Worm (Caenorhabditis elegans): ENCODE results near the gene srw-32.

srw-32 gene

DNA sequence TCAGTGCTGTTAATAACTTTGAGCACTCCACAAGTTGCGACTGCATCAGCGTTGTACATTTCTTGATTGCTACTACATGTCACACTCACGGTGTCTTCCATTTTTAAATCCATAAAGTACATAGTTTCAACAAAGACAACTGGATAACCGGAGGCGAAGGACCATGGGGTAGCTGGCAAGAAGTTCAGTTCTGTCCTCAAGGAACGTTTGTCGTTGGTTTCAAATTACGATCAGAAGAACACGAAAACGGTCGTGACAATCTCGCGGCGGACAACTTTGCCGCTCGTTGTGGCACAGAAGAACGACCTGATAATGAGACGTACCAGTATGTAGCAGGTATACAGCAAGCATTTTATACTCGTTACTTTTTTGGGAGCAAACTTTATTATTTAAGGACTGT is 24.1 kb downstream of the srw-32 start, which contains the start of gene C18D4.3:
TSS of gene C18D4.3 (minus strand) at position 101 of the 400 bp plus-strand sequence.
- TF ChIP-seq ama-1 (optimal IDR thresholded peaks at IDR 0.05) (no peak), fkh-10 (GFP tag; optimal IDR thresholded peaks at IDR 0.05) (no peak), che-1 (tag; optimal IDR thresholded peaks at IDR 0.05) (no peak), nhr-232 (tag; optimal IDR thresholded peaks at IDR 0.05) (no peak), mec-3 (tag; optimal IDR thresholded peaks at IDR 0.05; ENCODE audit: borderline replicate concordance) (no peak), elt-4 (tag; optimal IDR thresholded peaks at IDR 0.05) (no peak), C08G9.2 (tag; optimal IDR thresholded peaks at IDR 0.05) (no peak), unc-55 (GFP tag; optimal IDR thresholded peaks at IDR 0.05) (no peak), hlh-8 (tag; optimal IDR thresholded peaks at IDR 0.05) (no peak), tbx-7 (tag; optimal IDR thresholded peaks at IDR 0.05) (no peak), ceh-30 (tag; optimal IDR thresholded peaks at IDR 0.05) (no peak), sox-4 (tag; optimal IDR thresholded peaks at IDR 0.05) (no peak), hlh-6 (tag; optimal IDR thresholded peaks at IDR 0.05) (no peak), ceh-24 (tag; optimal IDR thresholded peaks at IDR 0.05) (no peak), lim-6 (tag; optimal IDR thresholded peaks at IDR 0.05) (no peak), sox-2 (GFP tag; IDR thresholded peaks at IDR 0.05) (no peak), fax-1 (tag; optimal IDR thresholded peaks at IDR 0.05) (no peak), ceh-45 (GFP tag; IDR thresholded peaks at IDR 0.05) (no peak), nfya-1 (tag; optimal IDR thresholded peaks at IDR 0.05) (no peak)

DNA sequence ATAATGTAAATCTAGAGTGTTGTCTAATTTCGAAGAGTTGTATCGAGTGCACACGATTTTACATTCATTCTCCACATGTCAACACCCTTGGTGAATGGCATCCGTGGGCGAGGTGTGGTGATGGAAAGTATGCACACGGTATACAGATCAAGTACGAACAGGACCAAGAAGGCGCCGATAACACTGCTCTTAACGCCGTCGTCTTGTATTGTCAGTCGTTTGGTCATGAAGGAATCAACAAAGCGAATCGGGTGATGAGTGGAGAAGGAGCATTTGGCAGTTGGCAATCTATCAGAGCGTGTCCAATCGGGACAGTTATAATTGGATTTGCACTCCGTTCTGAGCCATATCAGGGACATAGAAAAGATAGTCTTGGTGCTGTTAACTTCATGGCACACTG is 24.6 kb downstream of the srw-32 start:
- TF ChIP-seq unc-42 (tag; optimal IDR thresholded peaks at IDR 0.05) (no peak), odd-2 (tag; optimal IDR thresholded peaks at IDR 0.05) (no peak), elt-2 (tag; optimal IDR thresholded peaks at IDR 0.05) (no peak), C38D4.7 (GFP tag; optimal IDR thresholded peaks at IDR 0.05) (no peak), Y22D7AL.16 (tag; optimal IDR thresholded peaks at IDR 0.05) (no peak), K02D7.2 (tag; optimal IDR thresholded peaks at IDR 0.05) (no peak), sox-2 (GFP tag; IDR thresholded peaks at IDR 0.05) (no peak), syd-9 (tag; optimal IDR thresholded peaks at IDR 0.05) (no peak), dve-1 (tag; optimal IDR thresholded peaks at IDR 0.05) (no peak), F13H6.1 (tag; optimal IDR thresholded peaks at IDR 0.05) (no peak), ama-1 (optimal IDR thresholded peaks at IDR 0.05) (no peak), elt-4 (tag; optimal IDR thresholded peaks at IDR 0.05) (no peak), pqm-1 (tag; optimal IDR thresholded peaks at IDR 0.05) (no peak), C08G9.2 (tag; optimal IDR thresholded peaks at IDR 0.05) (no peak), mec-3 (tag; optimal IDR thresholded peaks at IDR 0.05; ENCODE audit: borderline replicate concordance) (no peak)

- TF ChIP-seq hlh-30 (tag; optimal IDR thresholded peaks at IDR 0.05; ENCODE audit: insufficient read depth) (no peak), ceh-18 (tag; optimal IDR thresholded peaks at IDR 0.05) (no peak), nhr-232 (tag; optimal IDR thresholded peaks at IDR 0.05) (no peak), dmd-4 (tag; optimal IDR thresholded peaks at IDR 0.05; ENCODE audit: borderline replicate concordance) (no peak), fkh-6 (tag; optimal IDR thresholded peaks at IDR 0.05) (no peak), sdc-2 (tag; optimal IDR thresholded peaks at IDR 0.05) (no peak), ama-1 (optimal IDR thresholded peaks at IDR 0.05) (no peak), mec-3 (tag; optimal IDR thresholded peaks at IDR 0.05; ENCODE audit: borderline replicate concordance) (no peak), unc-86 (tag; optimal IDR thresholded peaks at IDR 0.05) (no peak), pha-4 (tag; optimal IDR thresholded peaks at IDR 0.05) (no peak)
Observed at ce11 chrV:17538279-17538896, 29.8 kb downstream of the srw-32 start, which contains the start of gene C18D4.6. Gene C18D4.6 (minus strand): TSS chrV:17538375.

ce11 chrV:17539289-17539688 is 30.7 kb downstream of the srw-32 start:
- TF ChIP-seq ama-1 (optimal IDR thresholded peaks at IDR 0.05) = no peak
- no peak for TF ChIP-seq ceh-9 (tag; optimal IDR thresholded peaks at IDR 0.05)
- no peak for TF ChIP-seq unc-86 (tag; optimal IDR thresholded peaks at IDR 0.05)
- no peak for TF ChIP-seq eyg-1 (tag; optimal IDR thresholded peaks at IDR 0.05)
- TF ChIP-seq ceh-48 (tag; optimal IDR thresholded peaks at IDR 0.05) = peak; percentile 37

Data from whole organism, late embryonic.